Worm (Caenorhabditis elegans) whole organism, L4 larva: ENCODE measurements around the gene F07F6.4.
A peak's percentile ranks its signal among the peaks of the same experiment; 100 is the strongest.

Experiments used
- ZK546.5 ChIP-seq, 2 experiments: sonication (generic microtip); optimal IDR thresholded peaks; 2 replicates each; lab custom pipeline; 2017; ENCODE audit warnings: missing biosample characterization in 2 of 2, missing genetic modification characterization in 2 of 2
- ceh-82 ChIP-seq: sonication (generic microtip); optimal IDR thresholded peaks from 2 replicates; lab custom pipeline; 2017; ENCODE audit warnings: missing biosample characterization, missing genetic modification characterization
- egl-27 ChIP-seq: sonication (generic microtip); optimal IDR thresholded peaks from 3 replicates; lab custom pipeline; 2017; ENCODE audit warnings: missing biosample characterization, missing genetic modification reagents, missing genetic modification characterization
- egl-43 ChIP-seq: fragments of 200-800 bp; sonication (Bioruptor generic); IDR thresholded peaks from 2 replicates; pipeline ENCODE4 v1.3.6; 2022; ENCODE audit warnings: missing genetic modification reagents, missing genetic modification characterization, missing compliant biosample characterization
- mep-1 ChIP-seq: fragments of 150-350 bp; sonication (generic microtip); optimal IDR thresholded peaks from 3 replicates; lab custom pipeline; 2014; ENCODE audit warnings: missing biosample characterization, missing genetic modification characterization
- mxl-3 ChIP-seq: fragments of 200-800 bp; sonication (Bioruptor generic); optimal IDR thresholded peaks from 2 replicates; lab custom pipeline; 2018; ENCODE audit warnings: mild to moderate bottlenecking, missing genetic modification characterization, missing compliant biosample characterization
- nhr-28 ChIP-seq: fragments of 150-350 bp; optimal IDR thresholded peaks from 2 replicates; lab custom pipeline; 2014; ENCODE audit warnings: missing biosample characterization, missing genetic modification characterization
- nhr-77 ChIP-seq: fragments of 150-350 bp; optimal IDR thresholded peaks from 2 replicates; lab custom pipeline; 2014; ENCODE audit warnings: missing biosample characterization, missing genetic modification characterization
- php-3 ChIP-seq: fragments of 200-800 bp; sonication (Bioruptor generic); IDR thresholded peaks from 2 replicates; pipeline ENCODE4 v1.3.6; 2022; ENCODE audit warnings: missing genetic modification reagents, missing genetic modification characterization, missing compliant biosample characterization
- rbr-2 ChIP-seq: sonication (generic microtip); optimal IDR thresholded peaks from 2 replicates; lab custom pipeline; 2016; ENCODE audit warnings: missing genotype, missing genetic modification characterization, missing compliant biosample characterization
- set-16 ChIP-seq: fragments of 200-800 bp; sonication (Bioruptor generic); IDR thresholded peaks from 2 replicates; pipeline ENCODE4 v1.3.6; 2022; ENCODE audit warnings: missing genetic modification reagents, missing genetic modification characterization, missing compliant biosample characterization
- snpc-4 ChIP-seq: fragments of 150-350 bp; optimal IDR thresholded peaks from 2 replicates; lab custom pipeline; 2014; ENCODE audit warnings: missing biosample characterization, missing genetic modification characterization
- unc-39 ChIP-seq: sonication (generic microtip); optimal IDR thresholded peaks from 2 replicates; lab custom pipeline; 2017; ENCODE audit warnings: missing biosample characterization, missing genetic modification characterization
- zag-1 ChIP-seq: fragments of 150-350 bp; optimal IDR thresholded peaks from 2 replicates; lab custom pipeline; 2014; ENCODE audit warnings: missing biosample characterization, missing genetic modification characterization

DNA sequence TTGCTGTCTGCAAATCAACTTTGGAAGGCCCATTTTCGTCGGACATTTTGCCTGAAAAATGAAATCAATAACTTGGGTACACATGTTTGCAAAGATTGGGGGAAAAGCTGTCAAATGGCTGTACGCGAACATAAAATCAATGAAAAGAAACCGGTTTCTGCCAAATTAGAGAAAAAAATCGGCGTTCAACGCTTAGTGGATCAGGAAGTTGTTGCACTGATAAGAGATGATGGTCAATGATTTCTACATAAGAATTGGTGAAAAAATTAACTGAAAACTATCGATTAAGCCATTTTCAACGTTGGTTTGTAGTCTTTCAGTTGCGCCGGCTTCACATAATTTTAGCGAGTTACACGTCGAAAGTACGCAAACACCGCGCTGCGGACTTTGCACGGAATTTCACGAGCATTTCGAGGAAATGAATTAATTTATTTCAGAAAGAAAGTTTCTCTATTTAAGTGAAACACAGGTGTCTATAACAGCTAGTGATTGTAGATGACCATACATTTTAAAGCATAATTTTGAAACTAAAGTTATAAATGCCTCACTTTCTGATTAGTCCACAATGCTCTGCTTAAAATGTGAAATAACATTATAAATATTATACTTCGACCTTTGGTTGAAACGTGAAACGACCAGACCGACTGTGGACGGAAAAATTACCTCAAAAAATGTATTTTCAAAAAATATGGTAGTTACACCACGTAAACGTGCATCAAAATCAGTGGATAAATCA lies at the start of gene F07F6.4, which contains the start of gene F07F6.2:
- TF ChIP-seq rbr-2 (no peak), nhr-28 (no peak), mep-1 (tag; lab: Kevin White, UChicago) (peak; percentile 27), ZK546.5 (tag; optimal IDR thresholded peaks at IDR 0.05; lab: Kevin White, UChicago) (no peak), php-3 (no peak), set-16 (GFP tag; lab: Robert Waterston, UW) (no peak), zag-1 (tag; lab: Kevin White, UChicago) (no peak), nhr-77 (no peak), ceh-82 (tag; lab: Kevin White, UChicago) (no peak), egl-43 (no peak), mxl-3 (GFP tag; lab: Kevin White, UChicago) (peak; percentile 7), snpc-4 (tag; lab: Kevin White, UChicago) (no peak), unc-39 (tag; lab: Kevin White, UChicago) (no peak), egl-27 (tag; lab: Kevin White, UChicago) (no peak)
